Fruit fly (Drosophila melanogaster): Measurements from ENCODE around the gene aus.
A peak's percentile ranks its signal among the peaks of the same experiment; 100 is the strongest.

The aus gene

dm6 chr3R:21390959-21391358, 41.6 kb upstream of the aus start:
- TF ChIP-seq disco-r (GFP tag; optimal IDR thresholded peaks at IDR 0.05) = no peak
- peak; percentile 84 for TF ChIP-seq twi (tag; optimal IDR thresholded peaks at IDR 0.05)
- peak; percentile 73 for TF ChIP-seq Ets65A (GFP tag)
- TF ChIP-seq CG5953 (GFP tag; IDR thresholded peaks at IDR 0.05) = 0 out of 2 replicates have a peak, but pooled peaks have one; percentile 30
- TF ChIP-seq zen2 (GFP tag; IDR thresholded peaks at IDR 0.05; ENCODE audit: partially characterized antibody) = 0 out of 3 replicates have a peak, but pooled peaks have one; percentile 15

dm6 chr3R:21388564-21388963, 39.2 kb upstream of the aus start, which contains the start of gene bap:
bap (plus strand) TSS chr3R:21388880.
- peak; percentile 96 for TF ChIP-seq z (GFP tag; IDR thresholded peaks at IDR 0.05)
- no peak for TF ChIP-seq so (GFP tag; IDR thresholded peaks at IDR 0.05)
- no peak for TF ChIP-seq CG6654 (GFP tag; optimal IDR thresholded peaks at IDR 0.05)
- no peak for TF ChIP-seq CG7839 (tag; optimal IDR thresholded peaks at IDR 0.05)
- TF ChIP-seq sob (GFP tag; IDR thresholded peaks at IDR 0.05) = no peak
- no peak for TF ChIP-seq H15 (GFP tag; IDR thresholded peaks at IDR 0.05)
- no peak for TF ChIP-seq CG30403 (GFP tag; optimal IDR thresholded peaks at IDR 0.05)
- peak; percentile 2 for TF ChIP-seq Med (GFP tag)
- TF ChIP-seq Six4 (GFP tag; optimal IDR thresholded peaks at IDR 0.05) = no peak
- peak; percentile 89 for TF ChIP-seq Nf-YC (tag; optimal IDR thresholded peaks at IDR 0.05)
- no peak for TF ChIP-seq Hmr (GFP tag; optimal IDR thresholded peaks at IDR 0.05)
- no peak for TF ChIP-seq CG14014 (GFP tag; IDR thresholded peaks at IDR 0.05)
- no peak for TF ChIP-seq shn (GFP tag; optimal IDR thresholded peaks at IDR 0.05)
- no peak for TF ChIP-seq cwo (GFP tag; optimal IDR thresholded peaks at IDR 0.05)
- no peak for TF ChIP-seq hth (optimal IDR thresholded peaks at IDR 0.05)
- TF ChIP-seq CG32772 (GFP tag; IDR thresholded peaks at IDR 0.05) = no peak
- peak; percentile 12; the same call in 1 of the 2 replicates for TF ChIP-seq NFAT (GFP tag; IDR thresholded peaks at IDR 0.05)
- no peak for TF ChIP-seq Stat92E (GFP tag; optimal IDR thresholded peaks at IDR 0.05)
- TF ChIP-seq trh (GFP tag; optimal IDR thresholded peaks at IDR 0.05) = no peak
- no peak for TF ChIP-seq Ada2b (GFP tag; IDR thresholded peaks at IDR 0.05)
- no peak for TF ChIP-seq ind (GFP tag; optimal IDR thresholded peaks at IDR 0.05)
- TF ChIP-seq Gsc (GFP tag; IDR thresholded peaks at IDR 0.05) = no peak
- TF ChIP-seq Lim3 (GFP tag; IDR thresholded peaks at IDR 0.05) = no peak
- no peak for TF ChIP-seq run (tag; optimal IDR thresholded peaks at IDR 0.05)
- no peak for TF ChIP-seq CG12299 (tag; optimal IDR thresholded peaks at IDR 0.05)
- TF ChIP-seq lola (GFP tag; optimal IDR thresholded peaks at IDR 0.05) = no peak
- no peak for TF ChIP-seq Taf1 (GFP tag; IDR thresholded peaks at IDR 0.05)
- no peak for TF ChIP-seq HLH54F (GFP tag; optimal IDR thresholded peaks at IDR 0.05)
- no peak for TF ChIP-seq E2f1 (GFP tag; IDR thresholded peaks at IDR 0.05)
- no peak for TF ChIP-seq CG17912 (GFP tag; optimal IDR thresholded peaks at IDR 0.05)
- TF ChIP-seq CG10462 (GFP tag; optimal IDR thresholded peaks at IDR 0.05) = no peak
- TF ChIP-seq CG4328 (GFP tag; optimal IDR thresholded peaks at IDR 0.05) = no peak
- no peak for TF ChIP-seq CG13894 (tag; optimal IDR thresholded peaks at IDR 0.05)
- TF ChIP-seq Nf-YB (GFP tag; optimal IDR thresholded peaks at IDR 0.05) = peak; percentile 94
- TF ChIP-seq HmgZ (tag; optimal IDR thresholded peaks at IDR 0.05) = no peak
- TF ChIP-seq knrl (GFP tag; IDR thresholded peaks at IDR 0.05; ENCODE audit: partially characterized antibody) = no peak
- no peak for TF ChIP-seq pzg (GFP tag; optimal IDR thresholded peaks at IDR 0.05)
- no peak for TF ChIP-seq CG2116 (GFP tag; optimal IDR thresholded peaks at IDR 0.05)
- TF ChIP-seq CG11695 (GFP tag; IDR thresholded peaks at IDR 0.05) = no peak
- no peak for TF ChIP-seq sens-2 (GFP tag; IDR thresholded peaks at IDR 0.05)
- no peak for TF ChIP-seq CG8089 (GFP tag; optimal IDR thresholded peaks at IDR 0.05)
- no peak for TF ChIP-seq CG13775 (GFP tag; optimal IDR thresholded peaks at IDR 0.05)
- no peak for TF ChIP-seq tup (GFP tag; optimal IDR thresholded peaks at IDR 0.05)
- no peak for TF ChIP-seq Hsf (GFP tag; optimal IDR thresholded peaks at IDR 0.05)
- TF ChIP-seq ERR (GFP tag; optimal IDR thresholded peaks at IDR 0.05) = no peak
- TF ChIP-seq CG4707 (GFP tag; optimal IDR thresholded peaks at IDR 0.05) = no peak

All from whole organism, embryonic.